Worm (Caenorhabditis elegans): Measurements from ENCODE around the gene del-7.

DNA sequence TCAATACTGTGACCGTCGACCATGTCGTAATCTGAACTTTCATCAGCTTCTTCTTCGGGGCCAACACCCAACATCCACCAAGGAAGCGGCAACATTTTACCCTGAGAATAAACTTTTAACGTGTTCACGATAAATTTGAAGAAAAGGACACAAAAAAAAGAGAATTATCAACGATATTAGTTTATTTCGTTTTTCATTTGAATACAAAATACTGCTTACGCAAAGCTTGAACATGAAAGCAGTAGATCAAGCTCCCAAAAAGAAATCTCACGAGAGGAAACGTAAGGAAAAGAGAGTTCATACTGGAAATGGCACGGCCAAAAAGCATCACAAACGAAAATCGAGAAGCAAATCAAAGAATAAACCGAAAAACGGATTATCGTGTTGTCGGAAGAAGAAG lies 3.5 kb downstream of the del-7 start, which contains the start of the genes C46A5.6 and C46A5.1:
- no peak for TF ChIP-seq med-1 (GFP tag; optimal IDR thresholded peaks at IDR 0.05; ENCODE audit: insufficient read depth)
- TF ChIP-seq flt-1 (GFP tag; IDR thresholded peaks at IDR 0.05) = no peak

All from whole organism, midembryonic.